Worm (Caenorhabditis elegans): Measurements from ENCODE around the gene C17C3.3.

DNA sequence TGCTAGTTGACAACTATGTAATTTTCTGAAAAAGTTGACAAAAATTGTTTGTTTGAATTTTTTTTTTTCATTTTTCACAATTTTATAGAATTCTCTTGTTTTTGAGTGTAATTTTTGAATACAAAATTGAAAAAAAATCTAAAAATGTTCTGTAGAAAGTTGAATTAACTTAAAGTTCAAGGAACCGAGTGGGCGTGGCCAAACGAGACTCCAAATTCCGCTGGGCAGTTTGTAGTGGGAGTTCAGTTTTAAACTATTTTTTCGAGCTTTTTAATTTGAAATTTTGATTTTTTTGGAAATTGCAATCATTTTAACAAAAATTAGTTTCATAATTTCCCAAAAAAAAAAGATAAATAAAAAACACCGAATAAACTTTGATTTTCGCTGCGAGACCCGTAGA is 24.5 kb upstream of the C17C3.3 start:
- TF ChIP-seq ceh-18 (tag; optimal IDR thresholded peaks at IDR 0.05), result no peak
- no peak for TF ChIP-seq T23F11.4 (GFP tag; optimal IDR thresholded peaks at IDR 0.05)
- no peak for TF ChIP-seq ets-4 (tag; optimal IDR thresholded peaks at IDR 0.05)
- no peak for TF ChIP-seq hlh-13 (GFP tag; optimal IDR thresholded peaks at IDR 0.05)
- no peak for TF ChIP-seq nfya-1 (tag; optimal IDR thresholded peaks at IDR 0.05)

Measured in whole organism, late embryonic.